Worm (Caenorhabditis elegans): Measurements from ENCODE around the gene ZK1128.7.

Gene ZK1128.7

DNA sequence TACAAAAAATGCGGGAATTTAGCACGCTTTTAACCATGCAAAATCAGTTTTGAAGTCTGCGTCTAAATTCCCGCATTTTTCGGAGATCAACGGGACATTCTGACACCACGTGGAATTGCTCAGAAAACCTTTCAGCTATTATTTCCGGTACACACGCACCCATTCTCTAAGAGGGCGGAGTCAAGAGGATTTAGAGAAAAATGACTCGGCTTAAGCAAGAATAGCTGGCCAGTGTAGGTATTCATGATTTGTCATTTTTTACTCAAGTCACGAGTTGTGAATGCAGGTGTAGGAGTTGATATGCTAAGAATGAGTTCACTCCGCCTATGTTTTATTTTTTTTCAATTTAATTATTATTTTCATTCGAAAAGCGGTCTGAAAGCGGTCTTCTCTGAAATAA is 13.9 kb downstream of the ZK1128.7 start:
- no peak for TF ChIP-seq ceh-79 (tag; optimal IDR thresholded peaks at IDR 0.05)

DNA sequence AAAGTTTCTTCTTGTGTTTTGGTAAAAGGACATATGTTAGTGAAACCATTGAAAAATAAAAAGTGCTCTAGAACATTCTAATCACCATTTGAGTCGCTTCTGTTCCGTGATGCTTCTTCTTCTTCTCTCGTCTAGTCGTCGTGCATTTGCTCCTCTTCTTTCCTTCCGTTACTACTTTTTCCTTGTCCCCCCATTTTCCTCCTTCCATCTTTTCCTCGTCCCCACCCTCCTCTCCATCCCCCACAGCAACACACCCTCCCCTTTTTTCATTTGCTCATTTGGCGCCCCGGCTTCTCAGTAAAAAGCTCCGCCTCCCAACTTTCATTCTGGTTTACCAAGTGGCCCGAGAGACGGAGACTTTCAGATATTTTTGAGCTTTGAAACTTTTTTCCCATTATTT is 14.9 kb downstream of the ZK1128.7 start:
- TF ChIP-seq rec-8 (tag; optimal IDR thresholded peaks at IDR 0.05), result no peak
- TF ChIP-seq Y67H2A.10 (GFP tag; conservative IDR thresholded peaks at IDR 0.05), result no peak
- no peak for TF ChIP-seq B0019.2 (GFP tag; conservative IDR thresholded peaks at IDR 0.05)
- TF ChIP-seq dpff-1 (tag; optimal IDR thresholded peaks at IDR 0.05), result no peak
- peak; percentile 88 for TF ChIP-seq zfh-2 (GFP tag; conservative IDR thresholded peaks at IDR 0.05)
- no peak for TF ChIP-seq mel-28 (tag; optimal IDR thresholded peaks at IDR 0.05; ENCODE audit: borderline replicate concordance)
- TF ChIP-seq xnd-1 (tag; optimal IDR thresholded peaks at IDR 0.05), result no peak
- peak; percentile 25 for TF ChIP-seq ztf-22 (GFP tag; optimal IDR thresholded peaks at IDR 0.05)
- TF ChIP-seq chd-7 (tag; optimal IDR thresholded peaks at IDR 0.05), result no peak
- TF ChIP-seq F37B4.10 (GFP tag; IDR thresholded peaks at IDR 0.05), result no peak
- peak; percentile 14 for TF ChIP-seq attf-5 (GFP tag; optimal IDR thresholded peaks at IDR 0.05)
- TF ChIP-seq mxl-1 (tag; optimal IDR thresholded peaks at IDR 0.05), result no peak
- TF ChIP-seq K11D2.4 (GFP tag; IDR thresholded peaks at IDR 0.05), result no peak
- TF ChIP-seq ztf-28 (GFP tag; IDR thresholded peaks at IDR 0.05), result no peak
- TF ChIP-seq ama-1 (optimal IDR thresholded peaks at IDR 0.05), result no peak
- no peak for TF ChIP-seq ama-1 (GFP tag; optimal IDR thresholded peaks at IDR 0.05)
- no peak for TF ChIP-seq B0336.3 (GFP tag; IDR thresholded peaks at IDR 0.05)
- no peak for TF ChIP-seq cebp-1 (GFP tag; IDR thresholded peaks at IDR 0.05)
- peak; percentile 38 for TF ChIP-seq cebp-1 (tag; optimal IDR thresholded peaks at IDR 0.05)
- TF ChIP-seq F57C9.4 (tag; optimal IDR thresholded peaks at IDR 0.05), result no peak
- TF ChIP-seq mcd-1 (GFP tag; IDR thresholded peaks at IDR 0.05), result 0 out of 2 replicates have a peak, but pooled peaks have one; percentile 14
- no peak for TF ChIP-seq snpc-1.1 (tag; optimal IDR thresholded peaks at IDR 0.05; ENCODE audit: insufficient read depth)
- peak; percentile 72 for TF ChIP-seq K12H6.12 (tag; optimal IDR thresholded peaks at IDR 0.05)
- TF ChIP-seq Y53G8AR.9 (GFP tag; conservative IDR thresholded peaks at IDR 0.05), result no peak
- no peak for TF ChIP-seq hmg-1.2 (GFP tag; IDR thresholded peaks at IDR 0.05)
- 0 out of 2 replicates have a peak, but pooled peaks have one; percentile 23 for TF ChIP-seq nfyb-1 (GFP tag; IDR thresholded peaks at IDR 0.05)
- no peak for TF ChIP-seq madf-6 (GFP tag; IDR thresholded peaks at IDR 0.05)
- TF ChIP-seq tbp1 (GFP tag; optimal IDR thresholded peaks at IDR 0.05), result no peak
- no peak for TF ChIP-seq repo-1 (tag; optimal IDR thresholded peaks at IDR 0.05)
- no peak for TF ChIP-seq lin-26 (GFP tag; IDR thresholded peaks at IDR 0.05)
- TF ChIP-seq Y53F4B.3 (GFP tag; IDR thresholded peaks at IDR 0.05), result no peak
- TF ChIP-seq ceh-40 (GFP tag; IDR thresholded peaks at IDR 0.05), result no peak
- TF ChIP-seq ztf-26 (tag; optimal IDR thresholded peaks at IDR 0.05), result no peak
- no peak for TF ChIP-seq madf-3 (GFP tag; IDR thresholded peaks at IDR 0.05)

DNA sequence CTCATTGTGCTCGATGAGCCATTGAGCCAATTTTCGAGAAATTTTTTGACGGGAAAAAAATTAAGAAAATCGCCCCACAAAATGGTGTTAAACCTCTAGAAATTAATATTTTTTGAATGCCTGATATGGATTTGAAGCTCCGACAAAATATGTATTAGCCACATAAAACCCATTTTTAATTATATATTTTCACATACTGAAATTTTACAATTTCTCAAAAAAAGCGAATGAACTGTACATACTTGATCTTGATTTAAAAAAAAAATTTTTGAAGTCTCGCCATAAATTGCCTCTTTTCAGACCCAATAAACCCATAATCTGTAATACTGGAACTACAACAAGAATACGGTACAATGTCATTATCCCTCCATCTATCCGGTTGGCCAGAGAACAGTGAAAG is 15.7 kb downstream of the ZK1128.7 start, which contains the start of gene nac-3:
nac-3 (plus strand) TSS at position 301 of the 400 bp plus-strand sequence.
- TF ChIP-seq F57C9.4 (tag; optimal IDR thresholded peaks at IDR 0.05) (no peak), ccch-3 (GFP tag; optimal IDR thresholded peaks at IDR 0.05) (no peak), dpl-1 (GFP tag; optimal IDR thresholded peaks at IDR 0.05) (no peak), nhr-27 (tag; optimal IDR thresholded peaks at IDR 0.05) (no peak), nhr-90 (tag; optimal IDR thresholded peaks at IDR 0.05) (no peak), mes-4 (tag; optimal IDR thresholded peaks at IDR 0.05) (no peak), tlf-1 (GFP tag; optimal IDR thresholded peaks at IDR 0.05) (no peak), sptf-2 (GFP tag; optimal IDR thresholded peaks at IDR 0.05) (no peak), nfya-1 (tag; optimal IDR thresholded peaks at IDR 0.05; ENCODE audit: borderline replicate concordance, insufficient read depth) (no peak)
